Fruit fly (Drosophila melanogaster): ENCODE data around the gene trc.
A peak's percentile ranks its signal among the peaks of the same experiment; 100 is the strongest.

trc gene

dm6 chr3L:19807103-19807502, 27.0 kb downstream of the trc start, which contains the start of the genes CG14104 and Kap-alpha1 (continued):
- TF ChIP-seq Nf-YB (GFP tag; optimal IDR thresholded peaks at IDR 0.05) (no peak), peb (GFP tag; IDR thresholded peaks at IDR 0.05) (no peak), cato (GFP tag; optimal IDR thresholded peaks at IDR 0.05; ENCODE audit: borderline replicate concordance) (no peak), gro (GFP tag; optimal IDR thresholded peaks at IDR 0.05) (no peak), Stat92E (GFP tag; optimal IDR thresholded peaks at IDR 0.05) (peak in 1 of 3 experiments; percentile 8), lab (GFP tag; optimal IDR thresholded peaks at IDR 0.05) (no peak), Hand (GFP tag; optimal IDR thresholded peaks at IDR 0.05) (no peak), E2f2 (GFP tag; IDR thresholded peaks at IDR 0.05) (peak; percentile 48), ranshi (GFP tag; IDR thresholded peaks at IDR 0.05) (no peak), CG14710 (tag; optimal IDR thresholded peaks at IDR 0.05) (peak; percentile 13), CG10543 (GFP tag; optimal IDR thresholded peaks at IDR 0.05) (no peak), nom (GFP tag; optimal IDR thresholded peaks at IDR 0.05) (peak; percentile 24), CG8089 (GFP tag; optimal IDR thresholded peaks at IDR 0.05) (no peak), CG3407 (GFP tag; optimal IDR thresholded peaks at IDR 0.05) (no peak), CG1647 (GFP tag; optimal IDR thresholded peaks at IDR 0.05) (no peak), CG2889 (GFP tag; IDR thresholded peaks at IDR 0.05) (no peak), CG6813 (GFP tag; optimal IDR thresholded peaks at IDR 0.05) (no peak), CG6654 (GFP tag; optimal IDR thresholded peaks at IDR 0.05) (no peak), BtbVII (GFP tag; optimal IDR thresholded peaks at IDR 0.05) (no peak), Aef1 (GFP tag; IDR thresholded peaks at IDR 0.05) (no peak), nmo (GFP tag; optimal IDR thresholded peaks at IDR 0.05) (no peak), CHES-1-like (GFP tag; optimal IDR thresholded peaks at IDR 0.05) (peak; percentile 23), slp2 (GFP tag; optimal IDR thresholded peaks at IDR 0.05) (no peak), tgo (GFP tag; IDR thresholded peaks at IDR 0.05) (no peak), CG14667 (GFP tag; IDR thresholded peaks at IDR 0.05) (no peak), HmgZ (tag; optimal IDR thresholded peaks at IDR 0.05) (peak; percentile 15), slou (GFP tag; optimal IDR thresholded peaks at IDR 0.05) (no peak), CG1792 (GFP tag; optimal IDR thresholded peaks at IDR 0.05) (no peak), CG17186 (GFP tag; optimal IDR thresholded peaks at IDR 0.05) (peak; percentile 30), cas (GFP tag; IDR thresholded peaks at IDR 0.05) (0 out of 2 replicates have a peak, but pooled peaks have one; percentile 8), nau (GFP tag; optimal IDR thresholded peaks at IDR 0.05) (no peak), CG9215 (GFP tag; IDR thresholded peaks at IDR 0.05) (no peak), CG3995 (GFP tag; optimal IDR thresholded peaks at IDR 0.05) (no peak), CG11093 (GFP tag; IDR thresholded peaks at IDR 0.05) (no peak), CG2712 (tag; optimal IDR thresholded peaks at IDR 0.05) (no peak), CG11560 (tag; IDR thresholded peaks at IDR 0.05) (no peak), insv (GFP tag; optimal IDR thresholded peaks at IDR 0.05) (peak in 1 of 2 experiments; percentile 84), CG11398 (GFP tag; optimal IDR thresholded peaks at IDR 0.05) (no peak), Atf6 (GFP tag; IDR thresholded peaks at IDR 0.05) (no peak), prd (optimal IDR thresholded peaks at IDR 0.05) (no peak), prd (GFP tag; IDR thresholded peaks at IDR 0.05) (no peak), pita (GFP tag; optimal IDR thresholded peaks at IDR 0.05) (no peak), jing (GFP tag; optimal IDR thresholded peaks at IDR 0.05) (no peak), ham (GFP tag; IDR thresholded peaks at IDR 0.05) (no peak), grn (GFP tag; optimal IDR thresholded peaks at IDR 0.05) (no peak), Hr39 (optimal IDR thresholded peaks at IDR 0.05) (no peak), otp (GFP tag; IDR thresholded peaks at IDR 0.05) (no peak), dimm (GFP tag; IDR thresholded peaks at IDR 0.05) (no peak), CG7839 (tag; optimal IDR thresholded peaks at IDR 0.05) (no peak), Kr (GFP tag; optimal IDR thresholded peaks at IDR 0.05) (no peak), Sry-δ (GFP tag; optimal IDR thresholded peaks at IDR 0.05) (peak; percentile 64), knrl (GFP tag; IDR thresholded peaks at IDR 0.05; ENCODE audit: partially characterized antibody) (peak; percentile 71)
